Worm (Caenorhabditis elegans): Measurements from ENCODE around the gene H02F09.2.

ce11 chrX:1604606-1605005 lies 32.6 kb downstream of the H02F09.2 start, which contains the start of gene H11E01.3:
- no peak for TF ChIP-seq fkh-10 (GFP tag; optimal IDR thresholded peaks at IDR 0.05)
- no peak for TF ChIP-seq lin-39 (tag; optimal IDR thresholded peaks at IDR 0.05)
- TF ChIP-seq elt-2 (tag; optimal IDR thresholded peaks at IDR 0.05), result no peak
- no peak for TF ChIP-seq egl-27 (tag; optimal IDR thresholded peaks at IDR 0.05)
- no peak for TF ChIP-seq unc-39 (tag; optimal IDR thresholded peaks at IDR 0.05)
- TF ChIP-seq unc-62 (GFP tag; optimal IDR thresholded peaks at IDR 0.05), result no peak
- no peak for TF ChIP-seq ztf-11 (tag; optimal IDR thresholded peaks at IDR 0.05)
- no peak for TF ChIP-seq lin-15B (tag; optimal IDR thresholded peaks at IDR 0.05)

Data from whole organism, L3 larva.